Worm (Caenorhabditis elegans): ENCODE results near the gene pstk-1.

ce11 chrIII:12420256-12420655 is 46.2 kb upstream of the pstk-1 start:
- TF ChIP-seq elt-3 (tag; optimal IDR thresholded peaks at IDR 0.05) (no peak), nhr-12 (tag; optimal IDR thresholded peaks at IDR 0.05) (no peak), pag-3 (tag; optimal IDR thresholded peaks at IDR 0.05; ENCODE audit: borderline replicate concordance, insufficient read depth) (no peak), zip-4 (GFP tag; optimal IDR thresholded peaks at IDR 0.05) (no peak)

All from whole organism, L1 larva.